Fruit fly (Drosophila melanogaster) whole organism, embryonic: ENCODE data around the gene Inx5.

Experiments
- ATbp ChIP-seq: fragments of 200-800 bp; sonication (Bioruptor generic); optimal IDR thresholded peaks from 2 replicates; lab custom pipeline; 2017; ENCODE audit warnings: missing biosample characterization, mild to moderate bottlenecking, missing genetic modification characterization, missing genetic modification reagents
- Atf3 ChIP-seq: fragments of 200-800 bp; sonication (Bioruptor generic); optimal IDR thresholded peaks from 3 replicates; lab custom pipeline; 2016; ENCODE audit warnings: missing biosample characterization, missing genetic modification characterization
- CG10366 ChIP-seq: fragments of 200-800 bp; sonication (Bioruptor generic); IDR thresholded peaks from 2 replicates; pipeline ENCODE4 v1.3.6; 2022; ENCODE audit warnings: missing biosample characterization, missing genetic modification characterization
- CG10462 ChIP-seq: fragments of 200-800 bp; sonication (Bioruptor generic); optimal IDR thresholded peaks from 2 replicates; lab custom pipeline; 2016; ENCODE audit warnings: missing biosample characterization, missing genetic modification characterization
- CG10979 ChIP-seq: fragments of 200-800 bp; sonication (Bioruptor generic); optimal IDR thresholded peaks from 2 replicates; lab custom pipeline; 2018; ENCODE audit warnings: missing biosample characterization, mild to moderate bottlenecking, missing genetic modification characterization, moderate library complexity
- CG11723 ChIP-seq: fragments of 200-800 bp; sonication (Bioruptor generic); optimal IDR thresholded peaks from 2 replicates; lab custom pipeline; 2017; ENCODE audit warnings: missing biosample characterization, mild to moderate bottlenecking, missing genetic modification characterization
- CG13123 ChIP-seq: fragments of 200-800 bp; sonication (Bioruptor generic); optimal IDR thresholded peaks from 2 replicates; lab custom pipeline; 2016; ENCODE audit warnings: missing biosample characterization, missing genetic modification characterization
- CG14860 ChIP-seq: fragments of 200-800 bp; sonication (Bioruptor generic); IDR thresholded peaks from 3 replicates; pipeline ENCODE4 v1.3.6; 2022; ENCODE audit warnings: missing biosample characterization, missing genetic modification characterization; ENCODE audit not compliant: partially characterized antibody
- CG15514 ChIP-seq: fragments of 200-800 bp; sonication (Bioruptor generic); optimal IDR thresholded peaks from 3 replicates; lab custom pipeline; 2017; ENCODE audit warnings: missing biosample characterization, missing genetic modification characterization, mild to moderate bottlenecking, moderate library complexity, missing genetic modification reagents
- CG17612 ChIP-seq: fragments of 200-800 bp; sonication (Bioruptor generic); IDR thresholded peaks from 2 replicates; pipeline ENCODE4 v1.3.6; 2022; ENCODE audit warnings: missing biosample characterization, missing genetic modification characterization
- CG1832 ChIP-seq: fragments of 200-800 bp; sonication (Bioruptor generic); optimal IDR thresholded peaks from 2 replicates; lab custom pipeline; 2017; ENCODE audit warnings: missing biosample characterization, mild to moderate bottlenecking, missing genetic modification characterization, inconsistent platforms
- CG3407 ChIP-seq: fragments of 200-800 bp; sonication (Bioruptor generic); optimal IDR thresholded peaks from 2 replicates; lab custom pipeline; 2018; ENCODE audit warnings: missing biosample characterization, mild to moderate bottlenecking, missing genetic modification characterization
- CG34422 ChIP-seq: fragments of 200-800 bp; sonication (Bioruptor generic); IDR thresholded peaks from 3 replicates; pipeline ENCODE4 v1.3.6; 2022; ENCODE audit warnings: missing biosample characterization, missing genetic modification characterization
- CG4820 ChIP-seq: fragments of 200-800 bp; sonication (Bioruptor generic); optimal IDR thresholded peaks from 3 replicates; lab custom pipeline; 2016; ENCODE audit warnings: missing biosample characterization, missing genetic modification characterization
- CG8290 ChIP-seq, 3 experiments: fragments of 200-800 bp; sonication (Bioruptor generic); optimal IDR thresholded peaks; 2 replicates each; lab custom pipeline; 2016 to 2019; ENCODE audit warnings: missing biosample characterization in 3 of 3, missing genetic modification characterization in 3 of 3, mild to moderate bottlenecking in 2 of 3, moderate library complexity in 1 of 3
- CG8478 ChIP-seq: fragments of >200 bp; optimal IDR thresholded peaks from 2 replicates; lab custom pipeline; 2018
- CG9215 ChIP-seq: fragments of 200-800 bp; sonication (Bioruptor generic); IDR thresholded peaks from 2 replicates; pipeline ENCODE4 v1.3.6; 2022; ENCODE audit warnings: missing biosample characterization, missing genetic modification characterization
- Doc2 ChIP-seq: fragments of 200-800 bp; sonication (Bioruptor generic); IDR thresholded peaks from 2 replicates; pipeline ENCODE4 v1.3.6; 2022; ENCODE audit warnings: missing biosample characterization, missing genetic modification characterization
- Doc3 ChIP-seq: fragments of 200-800 bp; sonication (Bioruptor generic); IDR thresholded peaks from 3 replicates; pipeline ENCODE4 v1.3.6; 2022; ENCODE audit warnings: missing biosample characterization, missing genetic modification characterization; ENCODE audit not compliant: partially characterized antibody
- Hsf ChIP-seq: fragments of 200-800 bp; sonication (Bioruptor generic); optimal IDR thresholded peaks from 3 replicates; lab custom pipeline; 2016; ENCODE audit warnings: missing biosample characterization, missing genetic modification characterization
- Meics ChIP-seq: fragments of 200-800 bp; sonication (Bioruptor generic); optimal IDR thresholded peaks from 2 replicates; lab custom pipeline; 2017; ENCODE audit warnings: missing biosample characterization, mild to moderate bottlenecking, missing genetic modification characterization
- Neu2 ChIP-seq: fragments of 200-800 bp; sonication (Bioruptor generic); optimal IDR thresholded peaks from 3 replicates; lab custom pipeline; 2016; ENCODE audit warnings: missing biosample characterization, missing genetic modification characterization, borderline replicate concordance
- Nf-YA ChIP-seq: fragments of 200-800 bp; sonication (Bioruptor generic); IDR thresholded peaks from 2 replicates; pipeline ENCODE4 v1.3.6; 2022; ENCODE audit warnings: missing biosample characterization, missing genetic modification characterization
- Pdp1 ChIP-seq, 2 experiments: fragments of 200-800 bp; sonication (Bioruptor generic); optimal IDR thresholded peaks; 3 replicates each; lab custom pipeline; 2016; ENCODE audit warnings: missing biosample characterization in 2 of 2, missing genetic modification characterization in 2 of 2, mild to moderate bottlenecking in 1 of 2, moderate library complexity in 1 of 2
- Poxn ChIP-seq: fragments of 200-800 bp; sonication (Bioruptor generic); IDR thresholded peaks from 2 replicates; pipeline ENCODE4 v1.3.6; 2022; ENCODE audit warnings: missing biosample characterization, missing genetic modification characterization
- Xrp1 ChIP-seq: fragments of 200-800 bp; sonication (Bioruptor generic); IDR thresholded peaks from 2 replicates; pipeline ENCODE4 v1.3.6; 2022; ENCODE audit warnings: missing biosample characterization, missing genetic modification characterization
- al ChIP-seq: fragments of 200-800 bp; sonication (Bioruptor generic); IDR thresholded peaks from 2 replicates; pipeline ENCODE4 v1.3.6; 2022; ENCODE audit warnings: missing biosample characterization, missing genetic modification characterization
- amos ChIP-seq: fragments of 200-800 bp; sonication (Bioruptor generic); IDR thresholded peaks from 2 replicates; pipeline ENCODE4 v1.3.6; 2022; ENCODE audit warnings: missing biosample characterization, missing genetic modification characterization; ENCODE audit not compliant: partially characterized antibody
- ase ChIP-seq: fragments of 200-800 bp; sonication (Bioruptor generic); IDR thresholded peaks from 3 replicates; pipeline ENCODE4 v1.3.6; 2022; ENCODE audit warnings: missing biosample characterization, missing genetic modification characterization
- bbx ChIP-seq: fragments of 200-800 bp; sonication (Bioruptor generic); IDR thresholded peaks from 2 replicates; pipeline ENCODE4 v1.3.6; 2022; ENCODE audit warnings: missing biosample characterization, missing genetic modification characterization; ENCODE audit not compliant: partially characterized antibody
- bowl ChIP-seq: fragments of 200-800 bp; sonication (Bioruptor generic); IDR thresholded peaks from 2 replicates; pipeline ENCODE4 v1.3.6; 2022; ENCODE audit warnings: missing biosample characterization, missing genetic modification characterization
- dmrt11E ChIP-seq: fragments of 200-800 bp; sonication (Bioruptor generic); optimal IDR thresholded peaks from 3 replicates; lab custom pipeline; 2018; ENCODE audit warnings: missing biosample characterization, mild to moderate bottlenecking, missing genetic modification characterization, moderate library complexity
- ems ChIP-seq: fragments of 200-800 bp; sonication (Bioruptor generic); optimal IDR thresholded peaks from 3 replicates; lab custom pipeline; 2016; ENCODE audit warnings: missing biosample characterization, missing genetic modification characterization
- ewg ChIP-seq: fragments of 200-800 bp; sonication (Bioruptor generic); optimal IDR thresholded peaks from 3 replicates; lab custom pipeline; 2017; ENCODE audit warnings: mild to moderate bottlenecking, missing biosample characterization, missing genetic modification reagents, missing genetic modification characterization
- gro ChIP-seq: fragments of 200-800 bp; sonication (Bioruptor generic); optimal IDR thresholded peaks from 2 replicates; lab custom pipeline; 2016; ENCODE audit warnings: missing biosample characterization, missing genetic modification characterization
- hth ChIP-seq: fragments of >200 bp; optimal IDR thresholded peaks from 2 replicates; lab custom pipeline; 2017; ENCODE audit warnings: inconsistent platforms
- klu ChIP-seq: fragments of 200-800 bp; sonication (Bioruptor generic); IDR thresholded peaks from 2 replicates; pipeline ENCODE4 v1.3.6; 2022; ENCODE audit warnings: missing biosample characterization, missing genetic modification characterization
- kni ChIP-seq: fragments of 200-800 bp; sonication (Bioruptor generic); optimal IDR thresholded peaks from 3 replicates; lab custom pipeline; 2017; ENCODE audit warnings: mild to moderate bottlenecking, missing biosample characterization, missing genetic modification reagents, missing genetic modification characterization
- mld ChIP-seq: fragments of 200-800 bp; sonication (Bioruptor generic); IDR thresholded peaks from 3 replicates; pipeline ENCODE4 v1.3.6; 2022; ENCODE audit warnings: missing biosample characterization, missing genetic modification characterization; ENCODE audit not compliant: partially characterized antibody
- oc ChIP-seq: fragments of 200-800 bp; sonication (Bioruptor generic); optimal IDR thresholded peaks from 2 replicates; lab custom pipeline; 2018; ENCODE audit warnings: missing biosample characterization, mild to moderate bottlenecking, missing genetic modification characterization, moderate library complexity
- org-1 ChIP-seq: fragments of 200-800 bp; sonication (Bioruptor generic); optimal IDR thresholded peaks from 2 replicates; lab custom pipeline; 2017; ENCODE audit warnings: missing biosample characterization, missing genetic modification characterization
- pan ChIP-seq, 4 experiments: fragments of >200 bp in 3 of 4; fragments of 200-800 bp in 1 of 4; sonication (Bioruptor generic) in 1 of 4; optimal IDR thresholded peaks in 3 of 4; IDR thresholded peaks in 1 of 4; 2 replicates each; pipeline versions ENCODE4 v1.3.6 to Lab custom; 2017 to 2022; ENCODE audit warnings: missing biosample characterization in 2 of 4, missing genetic modification characterization in 2 of 4, mixed read lengths in 1 of 4
- prd ChIP-seq, 3 experiments: fragments of >200 bp in 2 of 3; fragments of 200-800 bp in 1 of 3; sonication (Bioruptor generic) in 1 of 3; optimal IDR thresholded peaks in 2 of 3; IDR thresholded peaks in 1 of 3; 2 replicates in 2 of 3; 3 replicates in 1 of 3; pipeline versions ENCODE4 v1.3.6 to Lab custom; 2017 to 2022; ENCODE audit warnings: missing biosample characterization in 1 of 3, missing genetic modification characterization in 1 of 3
- pum ChIP-seq: fragments of 200-800 bp; sonication (Bioruptor generic); optimal IDR thresholded peaks from 2 replicates; lab custom pipeline; 2016; ENCODE audit warnings: missing biosample characterization, missing genetic modification characterization
- ranshi ChIP-seq: fragments of 200-800 bp; sonication (Bioruptor generic); IDR thresholded peaks from 2 replicates; pipeline ENCODE4 v1.3.6; 2022; ENCODE audit warnings: missing biosample characterization, missing genetic modification characterization
- sug ChIP-seq: fragments of 200-800 bp; optimal IDR thresholded peaks from 2 replicates; lab custom pipeline; 2019; ENCODE audit warnings: missing biosample characterization, mild to moderate bottlenecking, missing genetic modification characterization, moderate library complexity
- tap ChIP-seq: fragments of 200-800 bp; optimal IDR thresholded peaks from 3 replicates; lab custom pipeline; 2019; ENCODE audit warnings: missing biosample characterization, mild to moderate bottlenecking, missing genetic modification characterization, moderate library complexity
- zen2 ChIP-seq: fragments of 200-800 bp; sonication (Bioruptor generic); IDR thresholded peaks from 3 replicates; pipeline ENCODE4 v1.3.6; 2022; ENCODE audit warnings: missing biosample characterization, missing genetic modification characterization; ENCODE audit not compliant: partially characterized antibody

Gene Inx5

DNA sequence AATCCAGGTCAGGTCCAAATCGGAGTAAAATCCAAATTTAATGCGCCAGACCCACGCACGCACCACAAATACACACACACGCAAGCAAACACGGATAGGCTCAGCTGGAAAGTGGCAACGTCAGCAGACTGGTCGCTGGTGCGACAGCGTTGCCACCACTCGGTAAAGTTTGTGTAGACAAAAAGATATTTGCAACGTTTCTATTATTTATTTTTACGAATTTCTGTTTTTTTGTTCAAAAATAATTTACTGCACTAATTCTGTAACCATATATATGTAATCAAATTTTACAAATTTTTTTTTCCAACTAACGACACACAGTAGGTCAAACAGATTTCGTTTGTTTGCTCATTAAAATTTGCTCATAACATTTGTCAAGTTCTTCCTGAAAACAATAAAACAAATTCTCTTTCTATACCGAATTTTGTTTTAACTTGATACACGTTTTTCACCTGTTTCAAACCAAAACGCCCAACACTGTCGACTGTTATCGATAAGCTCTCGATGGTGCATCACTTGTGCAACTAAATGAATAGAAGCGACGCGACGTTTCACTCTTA is 9.1 kb upstream of the Inx5 start, which contains the start of the genes CG7556 and CG7453:
Gene CG7556, minus strand, starts transcription at position 135 of the 560 bp plus-strand sequence.
Gene CG7453, plus strand, starts transcription at position 478 of the 560 bp plus-strand sequence.
- TF ChIP-seq bowl: no peak
- TF ChIP-seq Nf-YA (GFP tag; lab: Robert Waterston, UW): no peak
- TF ChIP-seq pan (optimal IDR thresholded peaks at IDR 0.05; lab: Kevin White, UChicago): no peak
- peak in 1 of 2 experiments; percentile 35 for TF ChIP-seq pan (GFP tag; optimal IDR thresholded peaks at IDR 0.05 in 1 of 2, IDR thresholded peaks at IDR 0.05 in 1 of 2)
- peak; percentile 67 for TF ChIP-seq Xrp1 (GFP tag; lab: Robert Waterston, UW)
- TF ChIP-seq Meics: peak; percentile 73
- peak; percentile 14 for TF ChIP-seq CG13123
- no peak for TF ChIP-seq amos (GFP tag; lab: Robert Waterston, UW)
- peak; percentile 65 for TF ChIP-seq CG15514 (GFP tag; lab: Kevin White, UChicago)
- peak; percentile 72 for TF ChIP-seq pum (GFP tag; lab: Kevin White, UChicago)
- TF ChIP-seq Pdp1 (GFP tag; optimal IDR thresholded peaks at IDR 0.05; lab: Kevin White, UChicago): peak; percentile 77
- peak; percentile 59 for TF ChIP-seq CG10462 (GFP tag; lab: Kevin White, UChicago)
- TF ChIP-seq CG17612 (GFP tag; lab: Robert Waterston, UW): no peak
- peak; percentile 35 for TF ChIP-seq CG3407
- peak; percentile 35 for TF ChIP-seq Atf3
- no peak for TF ChIP-seq prd (optimal IDR thresholded peaks at IDR 0.05; lab: Kevin White, UChicago)
- TF ChIP-seq prd (GFP tag; IDR thresholded peaks at IDR 0.05; lab: Robert Waterston, UW): peak; percentile 71
- TF ChIP-seq CG10979 (tag; lab: Kevin White, UChicago): peak; percentile 66
- TF ChIP-seq klu (GFP tag; lab: Robert Waterston, UW): no peak; the same call in 1 of the 2 replicates
- peak; percentile 73 for TF ChIP-seq dmrt11E (tag; lab: Kevin White, UChicago)
- TF ChIP-seq CG14860: no peak
- TF ChIP-seq CG8478 (lab: Kevin White, UChicago): no peak
- TF ChIP-seq Neu2 (GFP tag; lab: Kevin White, UChicago): no peak
- TF ChIP-seq CG4820: peak; percentile 60
- 0 out of 2 replicates have a peak, but pooled peaks have one; percentile 16 for TF ChIP-seq al (GFP tag; lab: Robert Waterston, UW)
- no peak for TF ChIP-seq Poxn (GFP tag; lab: Robert Waterston, UW)
- TF ChIP-seq sug (tag; lab: Kevin White, UChicago): peak; percentile 75
- no peak for TF ChIP-seq zen2 (GFP tag; lab: Robert Waterston, UW)
- peak; percentile 7 for TF ChIP-seq kni (GFP tag; lab: Kevin White, UChicago)
- TF ChIP-seq ewg (GFP tag; lab: Kevin White, UChicago): peak; percentile 64
- TF ChIP-seq CG8290 (GFP tag; optimal IDR thresholded peaks at IDR 0.05; lab: Kevin White, UChicago): peak; percentile 52
- TF ChIP-seq CG8290 (tag; optimal IDR thresholded peaks at IDR 0.05; lab: Kevin White, UChicago): peak in 1 of 2 experiments; percentile 27
- peak; percentile 71 for TF ChIP-seq ems (GFP tag; lab: Kevin White, UChicago)
- no peak for TF ChIP-seq mld (GFP tag; lab: Robert Waterston, UW)
- peak; percentile 22 for TF ChIP-seq tap (tag; lab: Kevin White, UChicago)
- TF ChIP-seq CG10366 (GFP tag; lab: Robert Waterston, UW): peak; percentile 51
- TF ChIP-seq Doc3 (GFP tag; lab: Robert Waterston, UW): no peak
- TF ChIP-seq gro (GFP tag; lab: Kevin White, UChicago): peak; percentile 66
- TF ChIP-seq CG11723: peak; percentile 44
- peak; percentile 78 for TF ChIP-seq Hsf (GFP tag; lab: Kevin White, UChicago)
- TF ChIP-seq hth (lab: Kevin White, UChicago): no peak
- TF ChIP-seq CG1832 (GFP tag; lab: Kevin White, UChicago): no peak
- TF ChIP-seq oc (tag; lab: Kevin White, UChicago): no peak
- TF ChIP-seq bbx (GFP tag; lab: Robert Waterston, UW): no peak
- TF ChIP-seq CG34422: peak; percentile 43; the same call in 1 of the 3 replicates
- no peak for TF ChIP-seq Doc2 (GFP tag; lab: Robert Waterston, UW)
- peak; percentile 22 for TF ChIP-seq org-1 (GFP tag; lab: Kevin White, UChicago)
- TF ChIP-seq ranshi (GFP tag; lab: Robert Waterston, UW): peak; percentile 62; the same call in 1 of the 2 replicates
- peak; percentile 24; the same call in 1 of the 3 replicates for TF ChIP-seq ase (GFP tag; lab: Robert Waterston, UW)
- TF ChIP-seq ATbp (GFP tag; lab: Kevin White, UChicago): no peak
- TF ChIP-seq CG9215 (GFP tag; lab: Robert Waterston, UW): peak; percentile 64
